Fruit fly (Drosophila melanogaster): ENCODE measurements around the gene CG44355.

CG44355 gene

DNA sequence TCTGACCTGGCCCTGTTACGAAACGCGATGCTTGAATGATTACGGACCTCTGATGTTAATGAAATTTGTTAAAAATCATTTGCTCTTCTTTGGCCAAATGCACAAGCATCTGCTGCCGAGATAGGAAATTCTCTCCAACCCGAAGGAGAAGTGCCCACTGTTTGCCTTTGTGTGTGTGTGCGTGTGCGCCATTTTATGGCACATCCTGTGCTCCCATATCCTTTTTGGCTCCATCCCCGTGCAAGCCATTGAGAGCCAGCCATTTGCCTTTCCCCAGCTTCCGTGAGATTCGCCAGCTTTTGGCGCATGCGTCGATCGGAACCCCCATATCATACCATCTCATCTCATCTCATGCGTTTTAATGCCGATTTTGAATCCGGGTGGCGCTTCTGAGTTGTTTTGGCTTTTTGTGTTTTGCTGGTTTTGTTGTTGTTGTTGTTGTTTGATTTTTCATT, 14.5 kb upstream of the CG44355 start, which contains the start of gene CG4328:
CG4328 (minus strand) TSS at position 51 of the 455 bp plus-strand sequence.
- TF ChIP-seq foxo (GFP tag; optimal IDR thresholded peaks at IDR 0.05) (no peak), dmrt93B (GFP tag; optimal IDR thresholded peaks at IDR 0.05) (no peak), Dif (GFP tag; optimal IDR thresholded peaks at IDR 0.05; ENCODE audit: partially characterized antibody) (no peak), Rel (GFP tag; optimal IDR thresholded peaks at IDR 0.05) (no peak), Rel (tag; optimal IDR thresholded peaks at IDR 0.05) (no peak), OdsH (GFP tag; optimal IDR thresholded peaks at IDR 0.05) (no peak), Mio (GFP tag; optimal IDR thresholded peaks at IDR 0.05) (no peak), brk (GFP tag; optimal IDR thresholded peaks at IDR 0.05) (no peak), CG32264 (GFP tag; optimal IDR thresholded peaks at IDR 0.05) (no peak), jim (GFP tag; optimal IDR thresholded peaks at IDR 0.05) (no peak), br (GFP tag; optimal IDR thresholded peaks at IDR 0.05) (no peak), pan (optimal IDR thresholded peaks at IDR 0.05) (no peak), lola (GFP tag; optimal IDR thresholded peaks at IDR 0.05) (no peak), Sp1 (GFP tag; optimal IDR thresholded peaks at IDR 0.05) (no peak), fru (GFP tag; optimal IDR thresholded peaks at IDR 0.05) (no peak), CrebA (GFP tag; optimal IDR thresholded peaks at IDR 0.05; ENCODE audit: borderline replicate concordance) (no peak), Jra (GFP tag; optimal IDR thresholded peaks at IDR 0.05) (no peak), tai (GFP tag; optimal IDR thresholded peaks at IDR 0.05) (no peak), h (GFP tag; optimal IDR thresholded peaks at IDR 0.05) (no peak)

DNA sequence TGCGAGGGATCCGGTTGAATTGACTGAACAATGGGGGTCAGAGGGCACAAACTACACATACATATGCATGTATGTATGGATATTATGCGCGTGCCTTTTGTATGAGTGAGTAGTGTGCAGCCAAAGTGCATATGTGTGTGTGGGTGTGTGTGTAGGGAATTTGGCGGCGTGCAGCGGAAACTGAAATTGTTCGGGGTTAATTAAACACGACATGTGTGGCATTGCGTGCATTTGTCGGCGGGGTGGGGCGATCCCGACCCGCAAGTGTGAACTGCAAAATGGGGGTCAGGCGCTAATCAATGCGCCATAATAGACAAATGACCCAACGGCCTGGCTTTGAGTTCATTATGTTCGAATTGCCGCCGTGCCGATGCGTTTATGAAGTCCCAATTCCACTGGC, 12.5 kb upstream of the CG44355 start:
- no peak for TF ChIP-seq Rel (GFP tag; optimal IDR thresholded peaks at IDR 0.05)
- TF ChIP-seq Rel (tag; optimal IDR thresholded peaks at IDR 0.05), result no peak
- no peak for TF ChIP-seq usp (GFP tag; optimal IDR thresholded peaks at IDR 0.05)
- TF ChIP-seq CrebA (GFP tag; optimal IDR thresholded peaks at IDR 0.05; ENCODE audit: borderline replicate concordance), result no peak

DNA sequence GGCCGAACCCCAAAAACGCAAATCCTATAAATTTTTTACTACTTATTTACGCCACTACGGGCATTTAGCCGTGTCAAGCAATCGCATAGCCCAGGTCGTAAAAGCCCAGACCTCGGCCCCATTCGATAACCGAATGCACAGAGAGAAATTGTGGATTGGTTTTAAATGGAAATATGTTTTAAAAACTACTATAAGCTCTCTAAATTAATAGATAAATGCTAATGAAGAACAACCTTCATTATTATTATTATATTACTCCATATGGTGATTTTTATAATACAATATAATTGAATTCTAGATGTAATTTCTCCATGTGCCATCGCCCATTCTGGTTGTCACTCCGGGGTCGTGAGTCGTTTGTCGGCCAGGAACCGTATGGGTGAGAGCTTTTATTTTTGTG, 4.7 kb upstream of the CG44355 start:
- TF ChIP-seq Hnf4 (GFP tag; optimal IDR thresholded peaks at IDR 0.05) (no peak), Rel (GFP tag; optimal IDR thresholded peaks at IDR 0.05) (no peak), Rel (tag; optimal IDR thresholded peaks at IDR 0.05) (no peak), Myc (optimal IDR thresholded peaks at IDR 0.05) (no peak), woc (GFP tag; optimal IDR thresholded peaks at IDR 0.05) (no peak), rgr (GFP tag; optimal IDR thresholded peaks at IDR 0.05) (no peak)

DNA sequence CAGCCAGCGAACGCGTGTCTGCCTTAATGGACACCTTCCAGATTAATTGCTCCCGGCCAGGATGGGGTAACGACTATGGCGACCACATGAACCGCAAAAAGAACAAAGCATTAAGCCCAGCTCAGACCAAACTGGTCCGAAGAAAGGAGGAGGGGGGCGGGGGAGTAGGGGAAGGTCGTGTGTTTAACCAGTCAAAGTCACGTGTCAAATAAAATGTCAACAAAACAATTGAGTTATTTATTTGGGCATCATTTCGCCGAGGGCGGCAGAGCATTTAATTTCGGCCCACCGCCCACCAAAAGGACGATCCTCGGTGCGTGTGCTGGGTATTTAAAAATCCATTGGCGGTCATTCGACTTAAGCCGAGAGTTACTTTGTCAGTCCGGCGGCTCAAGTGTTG, 2.7 kb downstream of the CG44355 start:
- TF ChIP-seq rgr (GFP tag; optimal IDR thresholded peaks at IDR 0.05), result no peak
- no peak for TF ChIP-seq lola (GFP tag; optimal IDR thresholded peaks at IDR 0.05)
- TF ChIP-seq Jra (GFP tag; optimal IDR thresholded peaks at IDR 0.05), result no peak
- no peak for TF ChIP-seq jim (GFP tag; optimal IDR thresholded peaks at IDR 0.05)

DNA sequence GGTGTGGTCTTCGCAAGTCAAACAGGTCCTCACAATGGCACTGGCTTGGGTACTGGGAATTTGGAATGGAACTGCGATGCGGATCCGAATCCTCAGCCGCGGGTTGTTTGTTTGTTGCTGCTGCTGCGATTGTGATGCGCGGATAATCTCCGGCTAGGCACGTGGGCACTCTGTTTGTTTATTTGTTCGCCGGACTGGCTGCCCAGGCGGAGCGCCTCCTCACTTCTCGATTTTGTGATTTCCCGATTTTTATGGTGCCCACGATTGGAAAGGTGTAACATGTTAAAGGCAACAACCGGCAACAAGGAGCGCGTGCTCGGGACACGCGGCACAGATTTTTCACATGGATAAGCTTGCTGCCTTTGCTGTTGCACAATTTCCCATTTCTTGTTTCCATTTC, 9.2 kb downstream of the CG44355 start:
- TF ChIP-seq Myc (optimal IDR thresholded peaks at IDR 0.05) (no peak), psq (GFP tag; optimal IDR thresholded peaks at IDR 0.05) (no peak), Abd-B (GFP tag; optimal IDR thresholded peaks at IDR 0.05) (no peak), CG32264 (GFP tag; optimal IDR thresholded peaks at IDR 0.05) (no peak), N (GFP tag; optimal IDR thresholded peaks at IDR 0.05) (no peak), Vsx2 (GFP tag; optimal IDR thresholded peaks at IDR 0.05; ENCODE audit: partially characterized antibody) (no peak), Dif (GFP tag; optimal IDR thresholded peaks at IDR 0.05; ENCODE audit: partially characterized antibody) (no peak), sv (GFP tag; optimal IDR thresholded peaks at IDR 0.05) (no peak), br (GFP tag; optimal IDR thresholded peaks at IDR 0.05) (no peak), dl (GFP tag; optimal IDR thresholded peaks at IDR 0.05; ENCODE audit: insufficient read depth in 1 of 2, partially characterized antibody in 2 of 2) (no peak), Rel (GFP tag; optimal IDR thresholded peaks at IDR 0.05) (no peak), Rel (tag; optimal IDR thresholded peaks at IDR 0.05) (no peak)

DNA sequence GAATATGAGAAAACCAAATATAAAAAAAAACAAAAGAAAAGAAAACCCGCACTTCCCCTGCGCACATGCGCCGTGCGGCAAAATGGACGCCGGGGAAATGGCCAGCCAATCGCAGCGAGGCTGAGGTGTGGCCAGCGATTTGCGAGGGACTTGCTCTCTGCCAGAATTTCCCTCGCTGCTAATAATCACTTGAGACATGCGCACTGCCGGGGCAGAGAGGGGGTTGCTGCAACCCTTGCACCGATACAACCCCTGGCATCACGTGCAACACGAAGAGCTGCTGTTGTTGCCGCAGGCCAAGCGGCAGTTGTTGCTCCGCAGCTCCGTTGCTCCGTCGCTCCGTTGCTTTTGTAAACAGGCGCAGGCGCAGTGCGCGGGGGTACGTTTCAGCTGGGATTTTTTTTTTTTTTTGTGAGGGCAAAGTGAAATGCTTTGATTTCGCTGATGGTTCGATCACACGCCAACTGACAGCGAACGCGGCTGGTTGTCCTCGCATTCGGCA, 18.2 kb downstream of the CG44355 start, which contains the start of gene Lmx1a:
Lmx1a (plus strand) TSS at position 452 of the 502 bp plus-strand sequence.
- TF ChIP-seq Rel (GFP tag; optimal IDR thresholded peaks at IDR 0.05), result no peak
- no peak for TF ChIP-seq Rel (tag; optimal IDR thresholded peaks at IDR 0.05)
- TF ChIP-seq HLH106 (tag; optimal IDR thresholded peaks at IDR 0.05), result no peak
- TF ChIP-seq ey (GFP tag; optimal IDR thresholded peaks at IDR 0.05), result no peak
- no peak for TF ChIP-seq jim (GFP tag; optimal IDR thresholded peaks at IDR 0.05)
- no peak for TF ChIP-seq N (GFP tag; optimal IDR thresholded peaks at IDR 0.05)
- TF ChIP-seq pan (optimal IDR thresholded peaks at IDR 0.05), result no peak
- no peak for TF ChIP-seq rgr (GFP tag; optimal IDR thresholded peaks at IDR 0.05)
- no peak for TF ChIP-seq Abd-B (GFP tag; optimal IDR thresholded peaks at IDR 0.05)
- no peak for TF ChIP-seq tai (GFP tag; optimal IDR thresholded peaks at IDR 0.05)
- no peak for TF ChIP-seq fru (GFP tag; optimal IDR thresholded peaks at IDR 0.05)
- TF ChIP-seq Mio (GFP tag; optimal IDR thresholded peaks at IDR 0.05), result no peak
- TF ChIP-seq Dif (GFP tag; optimal IDR thresholded peaks at IDR 0.05; ENCODE audit: partially characterized antibody), result no peak
- no peak for TF ChIP-seq CG9705 (GFP tag; optimal IDR thresholded peaks at IDR 0.05)
- TF ChIP-seq Dfd (GFP tag; optimal IDR thresholded peaks at IDR 0.05), result no peak
- no peak for TF ChIP-seq sage (GFP tag; optimal IDR thresholded peaks at IDR 0.05)
- no peak for TF ChIP-seq Sp1 (GFP tag; optimal IDR thresholded peaks at IDR 0.05)
- TF ChIP-seq dl (GFP tag; optimal IDR thresholded peaks at IDR 0.05; ENCODE audit: insufficient read depth in 1 of 2, partially characterized antibody in 2 of 2), result no peak
- TF ChIP-seq Hr78 (GFP tag; optimal IDR thresholded peaks at IDR 0.05), result no peak
- no peak for TF ChIP-seq sv (GFP tag; optimal IDR thresholded peaks at IDR 0.05)
- TF ChIP-seq psq (GFP tag; optimal IDR thresholded peaks at IDR 0.05), result no peak

All from whole organism, wandering third instar larva.